Fruit fly (Drosophila melanogaster): ENCODE measurements around the gene CG8012.

The CG8012 gene

DNA sequence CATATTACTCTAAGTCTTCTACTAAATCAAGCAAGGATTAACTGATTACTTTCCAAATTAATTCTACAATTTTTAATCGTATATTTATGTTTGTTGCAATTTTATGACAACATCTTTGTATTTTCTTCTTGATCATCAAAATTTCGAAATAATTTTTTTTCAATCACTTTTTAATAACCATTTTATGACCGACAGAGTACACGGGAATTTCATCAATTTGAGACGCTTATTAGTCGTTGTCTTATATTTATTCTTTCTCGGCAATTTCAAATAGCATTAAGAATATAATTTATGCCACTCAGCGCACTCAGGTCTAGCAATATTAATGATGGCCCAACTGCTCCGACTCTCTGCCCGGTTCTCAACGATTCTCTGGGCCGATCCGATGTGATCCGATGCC, at the start of gene CG8012:
Gene CG8012 (plus strand): TSS at position 301 of the 400 bp plus-strand sequence.
- no peak for TF ChIP-seq psq (GFP tag; optimal IDR thresholded peaks at IDR 0.05)
- TF ChIP-seq Myc (optimal IDR thresholded peaks at IDR 0.05), result no peak
- TF ChIP-seq N (GFP tag; optimal IDR thresholded peaks at IDR 0.05), result no peak
- TF ChIP-seq OdsH (GFP tag; optimal IDR thresholded peaks at IDR 0.05), result no peak
- no peak for TF ChIP-seq lola (GFP tag; optimal IDR thresholded peaks at IDR 0.05)
- TF ChIP-seq Dfd (GFP tag; optimal IDR thresholded peaks at IDR 0.05), result no peak
- no peak for TF ChIP-seq pan (optimal IDR thresholded peaks at IDR 0.05)

DNA sequence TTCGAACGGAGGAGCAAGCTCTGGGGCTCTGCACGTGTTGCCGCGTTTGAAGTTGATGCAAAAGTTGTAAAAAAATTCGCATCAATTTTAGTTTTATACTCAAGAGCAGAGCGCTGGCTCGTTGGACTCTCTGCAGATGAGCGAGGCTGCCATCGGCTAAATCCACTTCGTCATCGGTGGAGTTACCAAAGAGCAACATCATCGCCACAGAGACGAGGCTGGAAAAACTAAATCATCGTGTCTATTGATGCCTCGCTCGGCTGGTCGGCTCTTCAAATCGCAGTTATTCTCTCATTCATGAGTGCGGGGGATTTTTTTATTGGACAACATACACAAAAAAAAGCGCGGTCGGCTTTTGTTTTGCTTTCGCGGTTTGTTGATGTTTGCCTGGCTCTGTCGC, 49.6 kb upstream of the CG8012 start, which contains the start of gene CG13675:
Gene CG13675 (minus strand): TSS at position 83 of the 400 bp plus-strand sequence.
- TF ChIP-seq woc (GFP tag; optimal IDR thresholded peaks at IDR 0.05) (no peak), Sp1 (GFP tag; optimal IDR thresholded peaks at IDR 0.05) (no peak), Rel (GFP tag; optimal IDR thresholded peaks at IDR 0.05) (no peak), Rel (tag; optimal IDR thresholded peaks at IDR 0.05) (peak; percentile 3), lola (GFP tag; optimal IDR thresholded peaks at IDR 0.05) (no peak), psq (GFP tag; optimal IDR thresholded peaks at IDR 0.05) (no peak)

DNA sequence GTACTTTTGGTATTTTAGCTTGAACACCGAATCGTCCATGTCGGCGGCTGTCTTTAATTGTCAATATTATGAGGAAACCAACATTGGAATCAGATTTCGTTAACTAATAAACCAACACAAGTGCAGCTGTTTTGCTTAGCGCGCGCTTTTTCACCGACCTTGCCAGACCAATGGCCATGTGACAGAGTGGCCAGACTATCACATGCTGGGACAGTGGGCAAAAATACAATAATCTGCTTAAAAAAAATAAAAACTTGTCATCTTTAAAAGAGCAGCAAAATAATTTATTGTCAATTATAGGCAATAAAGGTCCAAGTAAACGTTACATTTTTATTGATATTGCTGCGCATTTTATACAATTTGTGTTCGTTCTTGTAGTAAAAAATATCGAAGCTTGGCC, 39.3 kb upstream of the CG8012 start, which contains the start of gene RecQ4:
Gene RecQ4 (minus strand): TSS at position 161 of the 400 bp plus-strand sequence.
- TF ChIP-seq woc (GFP tag; optimal IDR thresholded peaks at IDR 0.05), result peak; percentile 9
- peak; percentile 14 for TF ChIP-seq rgr (GFP tag; optimal IDR thresholded peaks at IDR 0.05)
- TF ChIP-seq dl (GFP tag; optimal IDR thresholded peaks at IDR 0.05; ENCODE audit: insufficient read depth in 1 of 2, partially characterized antibody in 2 of 2), result peak in 1 of 2 experiments; percentile 4
- peak; percentile 9 for TF ChIP-seq ey (GFP tag; optimal IDR thresholded peaks at IDR 0.05)
- TF ChIP-seq GATAd (GFP tag; optimal IDR thresholded peaks at IDR 0.05), result no peak
- no peak for TF ChIP-seq Sp1 (GFP tag; optimal IDR thresholded peaks at IDR 0.05)
- peak in 1 of 2 experiments; percentile 13 for TF ChIP-seq foxo (GFP tag; optimal IDR thresholded peaks at IDR 0.05)

DNA sequence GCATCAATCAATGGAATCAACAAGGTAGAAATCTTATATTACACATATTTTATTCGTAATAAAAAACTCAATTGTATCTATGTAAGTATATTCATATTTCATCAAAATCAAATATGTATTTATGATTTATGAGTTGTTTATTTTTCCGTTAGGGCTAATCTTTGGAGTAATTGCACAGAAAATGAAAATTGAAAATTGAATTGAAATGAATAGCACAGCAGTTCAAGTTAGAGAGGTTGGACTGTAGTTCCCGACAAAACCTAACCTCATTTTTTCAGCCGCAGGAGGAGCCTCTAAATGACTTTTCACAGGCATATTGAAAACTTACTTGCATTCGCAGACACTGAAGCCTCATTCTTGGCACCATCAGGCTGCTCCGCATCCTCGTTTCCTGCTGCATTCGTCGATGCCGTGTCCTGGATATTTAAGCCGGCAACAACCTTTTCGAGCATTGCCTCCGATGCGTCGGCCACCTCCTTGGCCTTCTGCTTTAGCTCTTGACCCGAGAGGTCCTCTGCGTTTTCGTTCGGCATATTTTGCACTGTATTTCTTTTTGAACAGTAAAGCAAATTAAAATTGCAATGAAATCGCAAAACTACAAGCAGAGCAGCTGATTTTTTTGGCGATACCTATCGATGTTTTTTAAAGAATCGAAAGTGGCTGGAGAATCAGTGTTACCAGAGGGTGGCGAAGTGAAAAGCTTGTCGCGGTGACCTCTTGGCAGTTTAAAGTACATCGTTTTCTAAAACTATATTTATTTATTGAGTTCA, 37.1 kb upstream of the CG8012 start, which contains the start of gene Nmt:
Gene Nmt (minus strand): TSS at position 635 of the 770 bp plus-strand sequence.
- TF ChIP-seq Dfd (GFP tag; optimal IDR thresholded peaks at IDR 0.05), result no peak
- TF ChIP-seq Hr78 (GFP tag; optimal IDR thresholded peaks at IDR 0.05), result no peak
- TF ChIP-seq lola (GFP tag; optimal IDR thresholded peaks at IDR 0.05), result no peak
- TF ChIP-seq br (GFP tag; optimal IDR thresholded peaks at IDR 0.05), result no peak
- TF ChIP-seq rgr (GFP tag; optimal IDR thresholded peaks at IDR 0.05), result peak; percentile 44
- no peak for TF ChIP-seq CrebA (GFP tag; optimal IDR thresholded peaks at IDR 0.05; ENCODE audit: borderline replicate concordance)
- TF ChIP-seq brk (GFP tag; optimal IDR thresholded peaks at IDR 0.05), result no peak
- TF ChIP-seq jim (GFP tag; optimal IDR thresholded peaks at IDR 0.05), result no peak
- TF ChIP-seq Myc (optimal IDR thresholded peaks at IDR 0.05), result no peak
- TF ChIP-seq Hnf4 (GFP tag; optimal IDR thresholded peaks at IDR 0.05), result no peak
- peak; percentile 49 for TF ChIP-seq OdsH (GFP tag; optimal IDR thresholded peaks at IDR 0.05)
- TF ChIP-seq foxo (GFP tag; optimal IDR thresholded peaks at IDR 0.05), result peak in 1 of 2 experiments; percentile 58
- TF ChIP-seq HLH106 (tag; optimal IDR thresholded peaks at IDR 0.05), result no peak
- no peak for TF ChIP-seq Mio (GFP tag; optimal IDR thresholded peaks at IDR 0.05)
- no peak for TF ChIP-seq Vsx2 (GFP tag; optimal IDR thresholded peaks at IDR 0.05; ENCODE audit: partially characterized antibody)
- TF ChIP-seq Abd-B (GFP tag; optimal IDR thresholded peaks at IDR 0.05), result no peak
- TF ChIP-seq Hr83 (GFP tag; optimal IDR thresholded peaks at IDR 0.05; ENCODE audit: poor library complexity, severe bottlenecking), result peak; percentile 44
- TF ChIP-seq N (GFP tag; optimal IDR thresholded peaks at IDR 0.05), result no peak
- TF ChIP-seq dmrt93B (GFP tag; optimal IDR thresholded peaks at IDR 0.05), result no peak
- TF ChIP-seq Rel (GFP tag; optimal IDR thresholded peaks at IDR 0.05), result no peak
- no peak for TF ChIP-seq Rel (tag; optimal IDR thresholded peaks at IDR 0.05)
- TF ChIP-seq dl (GFP tag; optimal IDR thresholded peaks at IDR 0.05; ENCODE audit: insufficient read depth in 1 of 2, partially characterized antibody in 2 of 2), result no peak
- TF ChIP-seq woc (GFP tag; optimal IDR thresholded peaks at IDR 0.05), result peak; percentile 52
- TF ChIP-seq ey (GFP tag; optimal IDR thresholded peaks at IDR 0.05), result peak; percentile 24
- no peak for TF ChIP-seq Dif (GFP tag; optimal IDR thresholded peaks at IDR 0.05; ENCODE audit: partially characterized antibody)
- TF ChIP-seq dsf (GFP tag; optimal IDR thresholded peaks at IDR 0.05; ENCODE audit: borderline replicate concordance), result no peak
- TF ChIP-seq fru (GFP tag; optimal IDR thresholded peaks at IDR 0.05), result no peak
- no peak for TF ChIP-seq Jra (GFP tag; optimal IDR thresholded peaks at IDR 0.05)
- TF ChIP-seq sage (GFP tag; optimal IDR thresholded peaks at IDR 0.05), result no peak
- TF ChIP-seq CG32264 (GFP tag; optimal IDR thresholded peaks at IDR 0.05), result no peak
- no peak for TF ChIP-seq usp (GFP tag; optimal IDR thresholded peaks at IDR 0.05)
- TF ChIP-seq tai (GFP tag; optimal IDR thresholded peaks at IDR 0.05), result no peak
- no peak for TF ChIP-seq Sp1 (GFP tag; optimal IDR thresholded peaks at IDR 0.05)
- TF ChIP-seq pan (optimal IDR thresholded peaks at IDR 0.05), result no peak
- TF ChIP-seq h (GFP tag; optimal IDR thresholded peaks at IDR 0.05), result peak; percentile 1
- TF ChIP-seq GATAd (GFP tag; optimal IDR thresholded peaks at IDR 0.05), result no peak
- no peak for TF ChIP-seq sv (GFP tag; optimal IDR thresholded peaks at IDR 0.05)
- TF ChIP-seq CG9705 (GFP tag; optimal IDR thresholded peaks at IDR 0.05), result no peak
- peak; percentile 30 for TF ChIP-seq psq (GFP tag; optimal IDR thresholded peaks at IDR 0.05)

Measured in whole organism, wandering third instar larva.